Fruit fly (Drosophila melanogaster): ENCODE measurements around the gene tal-2A.
A peak's percentile ranks its signal among the peaks of the same experiment; 100 is the strongest.

The tal-2A gene

dm6 chr3R:13802057-13802817 lies 10.7 kb upstream of the tal-2A start (continued):
- TF ChIP-seq Rfx (GFP tag; IDR thresholded peaks at IDR 0.05) (peak; percentile 35; the same call in 1 of the 2 replicates), Atf3 (GFP tag; optimal IDR thresholded peaks at IDR 0.05) (peak; percentile 17), sens (GFP tag) (peak; percentile 10), B-H2 (GFP tag; optimal IDR thresholded peaks at IDR 0.05) (peak; percentile 75), dimm (GFP tag; IDR thresholded peaks at IDR 0.05) (no peak)

dm6 chr3R:13803185-13803887 lies 9.6 kb upstream of the tal-2A start:
- TF ChIP-seq CG11093 (GFP tag; IDR thresholded peaks at IDR 0.05) (no peak), ase (GFP tag; IDR thresholded peaks at IDR 0.05) (0 out of 3 replicates have a peak, but pooled peaks have one; percentile 7), sens (GFP tag) (peak; percentile 66), Ets65A (GFP tag) (peak; percentile 7), CG16815 (GFP tag; optimal IDR thresholded peaks at IDR 0.05) (no peak), sd (tag; optimal IDR thresholded peaks at IDR 0.05) (peak; percentile 97), Rfx (GFP tag; IDR thresholded peaks at IDR 0.05) (peak; percentile 32; the same call in 1 of the 2 replicates), onecut (GFP tag; IDR thresholded peaks at IDR 0.05) (0 out of 2 replicates have a peak, but pooled peaks have one; percentile 5), abd-A (tag; optimal IDR thresholded peaks at IDR 0.05) (peak; percentile 93), sqz (GFP tag; optimal IDR thresholded peaks at IDR 0.05) (peak; percentile 41), sob (GFP tag; IDR thresholded peaks at IDR 0.05) (no peak; the same call in 1 of the 2 replicates), Ada2b (GFP tag; IDR thresholded peaks at IDR 0.05) (0 out of 2 replicates have a peak, but pooled peaks have one; percentile 5), ewg (GFP tag; optimal IDR thresholded peaks at IDR 0.05) (peak; percentile 73), CG7271 (tag; optimal IDR thresholded peaks at IDR 0.05) (no peak), CG31224 (GFP tag; IDR thresholded peaks at IDR 0.05) (peak; percentile 99), scrt (GFP tag; optimal IDR thresholded peaks at IDR 0.05) (peak; percentile 7)

- no peak for TF ChIP-seq pzg (GFP tag; optimal IDR thresholded peaks at IDR 0.05)
- no peak for TF ChIP-seq Nf-YA (GFP tag; IDR thresholded peaks at IDR 0.05)
- TF ChIP-seq cwo (GFP tag; optimal IDR thresholded peaks at IDR 0.05) = peak; percentile 42
- TF ChIP-seq oc (tag; optimal IDR thresholded peaks at IDR 0.05) = no peak
- no peak for TF ChIP-seq CG5180 (GFP tag; optimal IDR thresholded peaks at IDR 0.05)
- TF ChIP-seq CG30020 (tag; optimal IDR thresholded peaks at IDR 0.05) = no peak
- no peak for TF ChIP-seq B-H1 (GFP tag; IDR thresholded peaks at IDR 0.05)
- no peak for TF ChIP-seq BEAF-32 (GFP tag; optimal IDR thresholded peaks at IDR 0.05)
- TF ChIP-seq CG2120 (GFP tag; optimal IDR thresholded peaks at IDR 0.05) = peak; percentile 31
- no peak for TF ChIP-seq Dll (GFP tag; IDR thresholded peaks at IDR 0.05; ENCODE audit: partially characterized antibody)
- no peak for TF ChIP-seq CG9609 (GFP tag; optimal IDR thresholded peaks at IDR 0.05)
- no peak for TF ChIP-seq Spps (tag; optimal IDR thresholded peaks at IDR 0.05)
- TF ChIP-seq CG2712 (tag; optimal IDR thresholded peaks at IDR 0.05) = peak; percentile 72
- no peak for TF ChIP-seq chinmo (GFP tag; IDR thresholded peaks at IDR 0.05; ENCODE audit: partially characterized antibody)
- no peak for TF ChIP-seq CG6254 (GFP tag; optimal IDR thresholded peaks at IDR 0.05)
- TF ChIP-seq CG10462 (GFP tag; optimal IDR thresholded peaks at IDR 0.05) = no peak
- TF ChIP-seq CG33213 (GFP tag; optimal IDR thresholded peaks at IDR 0.05) = no peak
- no peak for TF ChIP-seq exex (tag; optimal IDR thresholded peaks at IDR 0.05)
- no peak for TF ChIP-seq hb (GFP tag; IDR thresholded peaks at IDR 0.05; ENCODE audit: partially characterized antibody)
- no peak for TF ChIP-seq lmd (GFP tag; IDR thresholded peaks at IDR 0.05)
- TF ChIP-seq wdn (GFP tag; IDR thresholded peaks at IDR 0.05) = no peak
- no peak for TF ChIP-seq pita (GFP tag; optimal IDR thresholded peaks at IDR 0.05)
- no peak for TF ChIP-seq stwl (tag; optimal IDR thresholded peaks at IDR 0.05)
- peak; percentile 70 for TF ChIP-seq Hmr (GFP tag; optimal IDR thresholded peaks at IDR 0.05)
- TF ChIP-seq CG10979 (tag; optimal IDR thresholded peaks at IDR 0.05) = peak; percentile 58
Measured at dm6 chr3R:13803892-13804710, 8.8 kb upstream of the tal-2A start.

Measured in whole organism, embryonic.